Fruit fly (Drosophila melanogaster) whole organism, adult: Measurements from ENCODE around the gene CG13901.
A peak's percentile ranks its signal among the peaks of the same experiment; 100 is the strongest.

ENCODE experiments used
- CG12768 ChIP-seq: fragments of 200-800 bp; sonication (Bioruptor generic); optimal IDR thresholded peaks from 2 replicates; lab custom pipeline; 2017; ENCODE audit warnings: missing biosample characterization, missing genetic modification characterization, mild to moderate bottlenecking, moderate library complexity, missing genetic modification reagents
- CG5204 ChIP-seq: fragments of 200-800 bp; sonication (Bioruptor generic); optimal IDR thresholded peaks from 2 replicates; lab custom pipeline; 2016; ENCODE audit warnings: missing biosample characterization, missing genetic modification characterization
- CG7045 ChIP-seq: fragments of 200-800 bp; sonication (Bioruptor generic); optimal IDR thresholded peaks from 2 replicates; lab custom pipeline; 2017; ENCODE audit warnings: missing biosample characterization, mild to moderate bottlenecking, missing genetic modification characterization
- CG7101 ChIP-seq: fragments of 200-800 bp; sonication (Bioruptor generic); optimal IDR thresholded peaks from 2 replicates; lab custom pipeline; 2018; ENCODE audit warnings: missing biosample characterization, mild to moderate bottlenecking, missing genetic modification characterization, moderate library complexity
- Clk ChIP-seq: fragments of 200-800 bp; sonication (Bioruptor generic); optimal IDR thresholded peaks from 2 replicates; lab custom pipeline; 2017; ENCODE audit warnings: missing biosample characterization, missing genetic modification characterization
- Hr96 ChIP-seq: fragments of 200-800 bp; sonication (Bioruptor generic); optimal IDR thresholded peaks from 2 replicates; lab custom pipeline; 2016; ENCODE audit warnings: missing biosample characterization, missing genetic modification characterization
- Mnt ChIP-seq: fragments of 200-800 bp; sonication (Bioruptor generic); optimal IDR thresholded peaks from 2 replicates; lab custom pipeline; 2016; ENCODE audit warnings: missing biosample characterization, mild to moderate bottlenecking, missing genetic modification characterization
- bab1 ChIP-seq: fragments of 200-800 bp; sonication (Bioruptor generic); optimal IDR thresholded peaks from 3 replicates; lab custom pipeline; 2019; ENCODE audit warnings: missing biosample characterization, mild to moderate bottlenecking, missing genetic modification characterization, moderate library complexity
- cnc ChIP-seq, 2 experiments: fragments of >200 bp; optimal IDR thresholded peaks; 2 replicates each; lab custom pipeline; 2017
- kay ChIP-seq: fragments of 200-800 bp; sonication (Bioruptor generic); peaks from one replicate; lab custom pipeline; 2016; ENCODE audit warnings: missing biosample characterization, missing genetic modification characterization, borderline replicate concordance
- ovo ChIP-seq: fragments of 200-800 bp; sonication (Bioruptor generic); optimal IDR thresholded peaks from 2 replicates; lab custom pipeline; 2016; ENCODE audit warnings: missing biosample characterization, missing genetic modification characterization
- pad ChIP-seq: fragments of 200-800 bp; sonication (Bioruptor generic); optimal IDR thresholded peaks from 3 replicates; lab custom pipeline; 2017; ENCODE audit warnings: missing biosample characterization, missing genetic modification characterization, mild to moderate bottlenecking, moderate library complexity, missing genetic modification reagents

dm6 chr3L:820332-820731 lies 17.3 kb downstream of the CG13901 start:
- peak; percentile 41 for TF ChIP-seq bab1 (GFP tag; lab: Kevin White, UChicago)
- no peak for TF ChIP-seq Mnt (GFP tag; lab: Kevin White, UChicago)
- TF ChIP-seq CG5204, result peak; percentile 12
- TF ChIP-seq CG12768 (GFP tag; lab: Kevin White, UChicago), result no peak
- TF ChIP-seq CG7101 (tag; lab: Kevin White, UChicago), result peak; percentile 15
- TF ChIP-seq Clk (GFP tag; lab: Kevin White, UChicago), result no peak
- no peak for TF ChIP-seq pad
- TF ChIP-seq CG7045, result peak; percentile 26
- no peak for TF ChIP-seq kay (GFP tag; lab: Kevin White, UChicago)
- no peak for TF ChIP-seq cnc (optimal IDR thresholded peaks at IDR 0.05; lab: Kevin White, UChicago)
- no peak for TF ChIP-seq Hr96 (GFP tag; lab: Kevin White, UChicago)
- TF ChIP-seq ovo (GFP tag; lab: Kevin White, UChicago), result no peak
